Worm (Caenorhabditis elegans): ENCODE results near the gene K07H8.7.

K07H8.7 gene

DNA sequence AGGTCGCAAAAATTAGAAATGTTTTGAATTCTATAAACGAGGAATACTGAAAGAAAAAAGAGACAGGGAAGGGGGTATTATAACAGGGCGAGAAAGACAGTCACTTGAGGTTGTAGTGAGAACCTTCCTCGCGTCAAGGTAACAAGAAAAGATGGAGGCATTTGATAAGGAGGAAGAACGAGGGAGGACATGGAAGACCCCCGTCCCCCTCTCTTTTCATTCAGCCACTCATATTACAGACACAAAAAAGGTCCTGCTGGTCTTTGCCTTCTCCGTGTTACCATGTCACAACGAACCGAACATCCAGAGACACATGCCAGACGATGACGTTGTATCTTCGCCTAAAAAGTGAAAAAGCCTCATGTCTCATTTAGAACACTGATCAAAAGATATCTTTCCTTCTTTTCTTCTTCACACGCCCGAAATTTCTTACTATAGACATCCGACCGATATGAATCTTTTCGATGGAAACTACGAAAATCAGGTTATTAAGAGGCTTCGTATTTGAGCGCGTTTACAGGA is 18.4 kb downstream of the K07H8.7 start:
- no peak for TF ChIP-seq jun-1 (tag; optimal IDR thresholded peaks at IDR 0.05)
- no peak for TF ChIP-seq zfp-2 (tag; optimal IDR thresholded peaks at IDR 0.05)
- peak; percentile 45 for TF ChIP-seq hlh-11 (tag; optimal IDR thresholded peaks at IDR 0.05)
- TF ChIP-seq rbr-2 (tag; optimal IDR thresholded peaks at IDR 0.05), result no peak
- 0 out of 2 replicates have a peak, but pooled peaks have one; percentile 8 for TF ChIP-seq lim-7 (GFP tag; IDR thresholded peaks at IDR 0.05)
- TF ChIP-seq zfp-3 (GFP tag; conservative IDR thresholded peaks at IDR 0.05), result no peak
- TF ChIP-seq daf-12 (tag; optimal IDR thresholded peaks at IDR 0.05), result no peak
- peak; percentile 44 for TF ChIP-seq nhr-48 (tag; optimal IDR thresholded peaks at IDR 0.05)
- TF ChIP-seq dmd-6 (GFP tag; IDR thresholded peaks at IDR 0.05), result 0 out of 2 replicates have a peak, but pooled peaks have one; percentile 6
- TF ChIP-seq mxl-3 (GFP tag; optimal IDR thresholded peaks at IDR 0.05), result peak; percentile 40
- TF ChIP-seq nhr-28 (tag; optimal IDR thresholded peaks at IDR 0.05), result peak; percentile 22
- peak in 1 of 2 experiments; percentile 33 for TF ChIP-seq mdl-1 (tag; optimal IDR thresholded peaks at IDR 0.05)
- TF ChIP-seq Y75B8A.6 (GFP tag; IDR thresholded peaks at IDR 0.05), result no peak
- TF ChIP-seq ceh-62 (tag; optimal IDR thresholded peaks at IDR 0.05), result no peak
- no peak for TF ChIP-seq dmd-8 (GFP tag; IDR thresholded peaks at IDR 0.05)

- TF ChIP-seq nhr-41 (GFP tag; IDR thresholded peaks at IDR 0.05) (no peak), rbr-2 (tag; optimal IDR thresholded peaks at IDR 0.05) (no peak), lin-15B (tag; optimal IDR thresholded peaks at IDR 0.05) (no peak), nhr-28 (tag; optimal IDR thresholded peaks at IDR 0.05) (peak; percentile 60), dve-1 (tag; optimal IDR thresholded peaks at IDR 0.05; ENCODE audit: insufficient read depth) (no peak), pqm-1 (tag; optimal IDR thresholded peaks at IDR 0.05) (peak; percentile 4), nhr-111 (GFP tag; optimal IDR thresholded peaks at IDR 0.05) (no peak), jun-1 (tag; optimal IDR thresholded peaks at IDR 0.05) (no peak), ztf-11 (tag; optimal IDR thresholded peaks at IDR 0.05) (no peak), hlh-30 (tag; optimal IDR thresholded peaks at IDR 0.05; ENCODE audit: insufficient read depth) (no peak), snpc-1.2 (GFP tag; IDR thresholded peaks at IDR 0.05) (no peak), lir-3 (tag; optimal IDR thresholded peaks at IDR 0.05) (no peak), ZK546.5 (tag; optimal IDR thresholded peaks at IDR 0.05) (no peak), unc-62 (GFP tag; optimal IDR thresholded peaks at IDR 0.05 in 1 of 2) (peak in 1 of 2 experiments; percentile 55), unc-62 (tag; optimal IDR thresholded peaks at IDR 0.05) (no peak), F26F4.8 (GFP tag; conservative IDR thresholded peaks at IDR 0.05) (no peak), daf-16 (GFP tag; optimal IDR thresholded peaks at IDR 0.05) (no peak), daf-16 (tag; optimal IDR thresholded peaks at IDR 0.05) (peak; percentile 70), dmd-9 (GFP tag; IDR thresholded peaks at IDR 0.05) (no peak), madf-9 (GFP tag; conservative IDR thresholded peaks at IDR 0.05) (no peak), F49E8.2 (tag; optimal IDR thresholded peaks at IDR 0.05; ENCODE audit: borderline replicate concordance) (no peak), php-3 (GFP tag; IDR thresholded peaks at IDR 0.05) (no peak), daf-8 (GFP tag; IDR thresholded peaks at IDR 0.05) (no peak), Y48G9A.11 (GFP tag; IDR thresholded peaks at IDR 0.05) (no peak), ceh-32 (tag; optimal IDR thresholded peaks at IDR 0.05; ENCODE audit: poor library complexity) (no peak), F10B5.3 (tag; optimal IDR thresholded peaks at IDR 0.05) (no peak), unc-130 (GFP tag; optimal IDR thresholded peaks at IDR 0.05) (no peak), tra-1 (GFP tag; IDR thresholded peaks at IDR 0.05) (no peak), ctbp-1 (GFP tag; IDR thresholded peaks at IDR 0.05) (no peak), ceh-82 (tag; optimal IDR thresholded peaks at IDR 0.05) (no peak), set-16 (GFP tag; IDR thresholded peaks at IDR 0.05) (no peak), spr-1 (tag; optimal IDR thresholded peaks at IDR 0.05) (no peak), aha-1 (tag) (peak; percentile 68)
Measured at ce11 chrIV:8239584-8239983, 20.2 kb downstream of the K07H8.7 start.

Measured in whole organism, L4 larva.